Worm (Caenorhabditis elegans) whole organism, L2 larva: ENCODE results near the gene F35F10.7.
A peak's percentile ranks its signal among the peaks of the same experiment; 100 is the strongest.

ENCODE experiments used
- C34F6.9 ChIP-seq: fragments of 150-350 bp; optimal IDR thresholded peaks from 2 replicates; lab custom pipeline; 2014; ENCODE audit warnings: missing biosample characterization, missing genetic modification characterization
- F13H6.1 ChIP-seq: sonication (generic microtip); optimal IDR thresholded peaks from 2 replicates; lab custom pipeline; 2016; ENCODE audit warnings: missing genetic modification characterization, missing compliant biosample characterization
- alr-1 ChIP-seq: fragments of 150-350 bp; optimal IDR thresholded peaks from 2 replicates; lab custom pipeline; 2014; ENCODE audit warnings: missing biosample characterization, missing genetic modification characterization
- ceh-82 ChIP-seq: fragments of 150-350 bp; optimal IDR thresholded peaks from 2 replicates; lab custom pipeline; 2014; ENCODE audit warnings: missing biosample characterization, missing genetic modification characterization
- crh-2 ChIP-seq: sonication (generic microtip); optimal IDR thresholded peaks from 2 replicates; lab custom pipeline; 2017; ENCODE audit warnings: missing biosample characterization, missing genetic modification characterization
- dmd-4 ChIP-seq: sonication (generic microtip); optimal IDR thresholded peaks from 2 replicates; lab custom pipeline; 2017; ENCODE audit warnings: missing biosample characterization, missing genetic modification characterization
- egl-27 ChIP-seq: sonication (generic microtip); optimal IDR thresholded peaks from 3 replicates; lab custom pipeline; 2017; ENCODE audit warnings: missing biosample characterization, missing genetic modification reagents, missing genetic modification characterization
- elt-3 ChIP-seq: sonication (generic microtip); optimal IDR thresholded peaks from 2 replicates; lab custom pipeline; 2017; ENCODE audit warnings: missing biosample characterization, missing genetic modification characterization
- gmeb-1 ChIP-seq: fragments of 150-350 bp; optimal IDR thresholded peaks from 2 replicates; lab custom pipeline; 2014; ENCODE audit warnings: missing biosample characterization, missing genetic modification characterization
- lin-11 ChIP-seq: fragments of 150-350 bp; sonication (generic microtip); optimal IDR thresholded peaks from 2 replicates; lab custom pipeline; 2014; ENCODE audit warnings: missing biosample characterization, missing genetic modification characterization, inconsistent platforms, mixed read lengths
- lsy-2 ChIP-seq, 2 experiments: fragments of 150-350 bp in 1 of 2; sonication (generic microtip) in 1 of 2; optimal IDR thresholded peaks; 2 replicates each; lab custom pipeline; 2014 to 2017; ENCODE audit warnings: missing biosample characterization in 2 of 2, missing genetic modification characterization in 2 of 2
- mab-5 ChIP-seq: fragments of 150-350 bp; optimal IDR thresholded peaks from 2 replicates; lab custom pipeline; 2014; ENCODE audit warnings: missing biosample characterization, missing genetic modification characterization
- mbf-1 ChIP-seq: sonication (generic microtip); optimal IDR thresholded peaks from 2 replicates; lab custom pipeline; 2017; ENCODE audit warnings: missing biosample characterization, missing genetic modification characterization
- mdl-1 ChIP-seq, 2 experiments: fragments of 150-350 bp in 1 of 2; sonication (generic microtip) in 1 of 2; optimal IDR thresholded peaks; 2 replicates each; lab custom pipeline; 2017; ENCODE audit warnings: missing biosample characterization in 2 of 2, missing genetic modification characterization in 2 of 2
- nhr-10 ChIP-seq: sonication (generic microtip); optimal IDR thresholded peaks from 2 replicates; lab custom pipeline; 2017; ENCODE audit warnings: missing biosample characterization, missing genetic modification characterization
- nhr-129 ChIP-seq: fragments of 150-350 bp; optimal IDR thresholded peaks from 2 replicates; lab custom pipeline; 2014; ENCODE audit warnings: missing biosample characterization, missing genetic modification characterization
- nhr-21 ChIP-seq: fragments of 150-350 bp; optimal IDR thresholded peaks from 2 replicates; lab custom pipeline; 2014; ENCODE audit warnings: missing biosample characterization, missing genetic modification characterization
- nhr-237 ChIP-seq: fragments of 150-350 bp; optimal IDR thresholded peaks from 2 replicates; lab custom pipeline; 2014; ENCODE audit warnings: missing biosample characterization, missing genetic modification characterization
- nhr-25 ChIP-seq: fragments of 150-350 bp; sonication (generic microtip); optimal IDR thresholded peaks from 3 replicates; lab custom pipeline; 2014; ENCODE audit warnings: missing biosample characterization, missing genetic modification characterization
- nhr-6 ChIP-seq: fragments of 150-350 bp; optimal IDR thresholded peaks from 2 replicates; lab custom pipeline; 2014; ENCODE audit warnings: missing biosample characterization, missing genetic modification characterization
- nhr-77 ChIP-seq: fragments of 150-350 bp; optimal IDR thresholded peaks from 2 replicates; lab custom pipeline; 2014; ENCODE audit warnings: missing biosample characterization, missing genetic modification characterization
- sem-4 ChIP-seq: fragments of 150-350 bp; optimal IDR thresholded peaks from 2 replicates; lab custom pipeline; 2014; ENCODE audit warnings: missing biosample characterization, missing genetic modification reagents, missing genetic modification characterization
- skn-1 ChIP-seq: sonication (generic microtip); optimal IDR thresholded peaks from 2 replicates; lab custom pipeline; 2017; ENCODE audit warnings: missing biosample characterization, missing genetic modification characterization
- sma-9 ChIP-seq, 2 experiments: fragments of 150-350 bp in 1 of 2; sonication (generic microtip) in 1 of 2; optimal IDR thresholded peaks; 2 replicates each; lab custom pipeline; 2014 to 2016; ENCODE audit warnings: missing genetic modification characterization in 2 of 2, mild to moderate bottlenecking in 1 of 2, missing biosample characterization in 1 of 2, missing compliant biosample characterization in 1 of 2, missing genetic modification reagents in 1 of 2, moderate library complexity in 1 of 2
- snpc-4 ChIP-seq: fragments of 150-350 bp; optimal IDR thresholded peaks from 2 replicates; lab custom pipeline; 2014; ENCODE audit warnings: missing biosample characterization, missing genetic modification characterization
- unc-55 ChIP-seq: fragments of 150-350 bp; sonication (generic microtip); optimal IDR thresholded peaks from 3 replicates; lab custom pipeline; 2014; ENCODE audit warnings: missing biosample characterization, missing genetic modification reagents, missing genetic modification characterization
- unc-62 ChIP-seq: fragments of 150-350 bp; optimal IDR thresholded peaks from 2 replicates; lab custom pipeline; 2014; ENCODE audit warnings: missing biosample characterization, missing genetic modification reagents, missing genetic modification characterization
- zag-1 ChIP-seq: fragments of 150-350 bp; optimal IDR thresholded peaks from 2 replicates; lab custom pipeline; 2014; ENCODE audit warnings: missing biosample characterization, missing genetic modification characterization
- ztf-11 ChIP-seq: sonication (generic microtip); optimal IDR thresholded peaks from 2 replicates; lab custom pipeline; 2017; ENCODE audit warnings: missing biosample characterization, missing genetic modification characterization

The F35F10.7 gene

DNA sequence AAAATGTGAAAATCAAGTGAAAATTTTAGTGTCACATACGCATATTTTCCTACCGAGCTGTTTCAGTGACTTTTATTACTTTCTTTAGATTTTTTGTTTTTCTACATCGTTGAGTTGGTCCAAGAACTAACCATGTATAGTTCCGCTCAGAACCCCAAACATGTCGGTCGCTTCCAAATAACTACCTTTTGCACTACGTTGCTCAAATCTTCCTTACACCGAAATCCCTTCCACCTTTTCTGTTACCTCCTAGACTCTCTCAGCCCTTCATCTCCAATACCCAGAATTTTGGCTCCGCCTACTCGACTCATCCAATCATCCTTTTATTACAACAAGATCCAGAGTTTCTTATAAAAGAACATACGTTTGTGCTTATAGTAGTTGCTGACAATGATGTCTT, 2.6 kb downstream of the F35F10.7 start, which contains the start of gene F35F10.5:
F35F10.5 (plus strand) TSS at position 301 of the 400 bp plus-strand sequence.
- TF ChIP-seq nhr-77 (tag; lab: Kevin White, UChicago) (no peak), lsy-2 (tag; optimal IDR thresholded peaks at IDR 0.05; lab: Kevin White, UChicago) (no peak), nhr-129 (tag; lab: Kevin White, UChicago) (no peak), mdl-1 (tag; optimal IDR thresholded peaks at IDR 0.05; lab: Kevin White, UChicago) (no peak), ceh-82 (no peak), gmeb-1 (no peak), skn-1 (tag; lab: Kevin White, UChicago) (no peak), mab-5 (tag; lab: Kevin White, UChicago) (no peak), mbf-1 (tag; lab: Kevin White, UChicago) (no peak), zag-1 (tag; lab: Kevin White, UChicago) (no peak), dmd-4 (tag; lab: Kevin White, UChicago) (no peak), snpc-4 (tag; lab: Kevin White, UChicago) (no peak), nhr-21 (no peak), crh-2 (tag; lab: Kevin White, UChicago) (no peak), C34F6.9 (tag; lab: Kevin White, UChicago) (no peak), egl-27 (tag; lab: Kevin White, UChicago) (no peak), ztf-11 (tag; lab: Kevin White, UChicago) (no peak)

DNA sequence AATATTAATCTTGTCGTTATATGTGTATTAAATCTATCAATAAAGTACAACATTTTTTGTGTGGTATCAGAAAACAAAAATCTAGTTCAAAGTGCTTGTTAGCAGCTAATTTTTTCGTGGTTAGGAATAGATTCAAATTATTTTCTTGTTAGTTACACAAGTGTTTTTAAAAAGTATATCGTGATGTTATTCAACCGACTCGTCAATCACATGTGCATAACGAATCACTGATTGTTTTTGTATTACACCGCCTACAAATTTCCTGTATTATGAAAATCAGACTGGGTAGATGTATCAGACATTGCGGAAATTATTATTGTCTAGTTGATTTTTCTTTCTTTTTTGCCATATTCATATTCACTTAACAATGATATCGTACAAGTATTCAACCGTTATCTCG, 4.3 kb downstream of the F35F10.7 start, which contains the start of gene str-64:
str-64 (plus strand) TSS at position 301 of the 400 bp plus-strand sequence.
- TF ChIP-seq nhr-25 (tag; lab: Kevin White, UChicago) (no peak), elt-3 (no peak), alr-1 (no peak), gmeb-1 (no peak), mab-5 (tag; lab: Kevin White, UChicago) (no peak), nhr-10 (tag; lab: Kevin White, UChicago) (no peak), dmd-4 (tag; lab: Kevin White, UChicago) (no peak), lsy-2 (tag; optimal IDR thresholded peaks at IDR 0.05; lab: Kevin White, UChicago) (no peak), sem-4 (no peak), lin-11 (tag; lab: Kevin White, UChicago) (no peak), nhr-21 (no peak), nhr-6 (tag; lab: Kevin White, UChicago) (no peak), nhr-77 (tag; lab: Kevin White, UChicago) (no peak), C34F6.9 (tag; lab: Kevin White, UChicago) (no peak), mdl-1 (tag; optimal IDR thresholded peaks at IDR 0.05; lab: Kevin White, UChicago) (no peak), unc-62 (GFP tag; lab: Kevin White, UChicago) (no peak), skn-1 (tag; lab: Kevin White, UChicago) (no peak), nhr-237 (tag; lab: Kevin White, UChicago) (no peak), ztf-11 (tag; lab: Kevin White, UChicago) (no peak), ceh-82 (no peak)

DNA sequence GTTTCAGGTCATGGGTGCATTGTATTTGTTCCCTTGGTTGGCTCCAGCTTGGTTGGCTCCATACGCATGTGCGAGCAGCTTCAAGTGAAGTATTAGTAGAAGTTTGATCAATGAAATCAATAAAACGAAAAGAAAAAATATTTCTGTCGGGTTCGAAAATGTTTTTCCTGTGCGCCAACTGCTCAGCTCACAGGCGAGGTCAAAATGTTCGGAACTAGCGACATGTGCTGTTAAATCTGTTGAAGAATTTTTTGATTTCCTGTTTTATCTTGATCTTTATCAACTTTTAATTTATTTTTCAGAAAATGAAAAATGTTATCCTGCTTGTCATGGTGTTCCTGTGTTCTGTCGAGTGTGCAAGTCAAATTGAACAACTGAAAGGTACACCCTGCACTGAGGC, 5.7 kb downstream of the F35F10.7 start, which contains the start of gene T28A11.25:
T28A11.25 (plus strand) TSS at position 301 of the 400 bp plus-strand sequence.
- TF ChIP-seq unc-55 (GFP tag; lab: Kevin White, UChicago) (no peak), sma-9 (GFP tag; optimal IDR thresholded peaks at IDR 0.05; lab: Kevin White, UChicago) (peak; percentile 64), sma-9 (tag; optimal IDR thresholded peaks at IDR 0.05; lab: Kevin White, UChicago) (no peak)

DNA sequence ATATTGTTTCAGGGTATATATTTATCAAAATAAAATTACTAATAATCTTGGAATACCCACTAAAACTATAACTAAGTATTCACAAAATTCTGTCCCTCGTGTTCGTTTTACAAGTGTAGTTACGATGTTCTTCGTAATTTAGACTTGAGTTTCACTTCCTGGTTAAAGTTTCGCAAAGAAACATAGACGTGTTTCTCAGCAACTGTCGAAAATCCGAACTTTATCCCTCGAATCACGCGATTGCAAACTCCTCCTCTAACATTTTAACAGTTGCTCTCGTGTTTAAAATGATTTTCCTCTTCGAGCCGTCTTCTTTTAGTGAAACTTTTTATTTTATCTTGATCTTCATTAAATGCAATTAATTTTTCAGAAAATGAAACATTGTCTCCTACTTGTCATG, 7.2 kb downstream of the F35F10.7 start, which contains the start of gene T28A11.2:
T28A11.2 (plus strand) TSS at position 371 of the 400 bp plus-strand sequence.
- TF ChIP-seq F13H6.1 (peak; percentile 50), sem-4 (peak; percentile 8), unc-55 (GFP tag; lab: Kevin White, UChicago) (no peak), lsy-2 (tag; optimal IDR thresholded peaks at IDR 0.05; lab: Kevin White, UChicago) (no peak), nhr-129 (tag; lab: Kevin White, UChicago) (no peak), sma-9 (GFP tag; optimal IDR thresholded peaks at IDR 0.05; lab: Kevin White, UChicago) (peak; percentile 71), sma-9 (tag; optimal IDR thresholded peaks at IDR 0.05; lab: Kevin White, UChicago) (no peak)

DNA sequence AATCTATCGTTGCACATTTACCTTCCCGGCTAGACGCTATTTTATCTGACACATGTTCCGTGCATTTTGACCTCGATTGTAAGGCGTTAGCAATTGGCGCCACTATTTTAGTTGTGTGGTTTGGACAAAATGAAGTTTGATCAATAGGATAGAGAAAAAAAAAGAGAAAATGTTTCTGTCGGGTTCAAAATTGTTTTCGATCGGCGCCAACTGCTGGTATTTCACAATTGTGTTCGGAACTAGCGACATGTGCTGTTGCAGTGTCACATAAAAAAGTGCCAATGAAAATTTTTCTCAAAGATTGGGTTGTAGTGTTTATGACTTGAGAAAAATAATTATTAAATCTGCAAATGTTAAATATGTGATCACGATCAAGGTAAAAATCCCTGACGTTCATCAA, 8.1 kb downstream of the F35F10.7 start:
- TF ChIP-seq F13H6.1: peak; percentile 65
- peak in 1 of 2 experiments; percentile 27 for TF ChIP-seq lsy-2 (tag; optimal IDR thresholded peaks at IDR 0.05; lab: Kevin White, UChicago)
- TF ChIP-seq mab-5 (tag; lab: Kevin White, UChicago): no peak
- peak; percentile 78 for TF ChIP-seq sma-9 (GFP tag; optimal IDR thresholded peaks at IDR 0.05; lab: Kevin White, UChicago)
- no peak for TF ChIP-seq sma-9 (tag; optimal IDR thresholded peaks at IDR 0.05; lab: Kevin White, UChicago)
- TF ChIP-seq, all 48 proteins: peak for 3
